Worm (Caenorhabditis elegans) whole organism, L4 larva: ENCODE results near the gene marc-5.

ENCODE experiments used
- F10B5.3 ChIP-seq: sonication (generic microtip); optimal IDR thresholded peaks from 2 replicates; lab custom pipeline; 2016; ENCODE audit warnings: mild to moderate bottlenecking, missing genetic modification characterization, missing compliant biosample characterization
- T20F7.1 ChIP-seq: fragments of 200-800 bp; sonication (Bioruptor generic); optimal IDR thresholded peaks from 2 replicates; lab custom pipeline; 2018; ENCODE audit warnings: mild to moderate bottlenecking, missing genetic modification characterization, missing compliant biosample characterization
- Y5F2A.4 ChIP-seq: fragments of 200-800 bp; sonication (Bioruptor generic); optimal IDR thresholded peaks from 2 replicates; lab custom pipeline; 2018; ENCODE audit warnings: mild to moderate bottlenecking, missing genetic modification characterization, missing compliant biosample characterization
- aha-1 ChIP-seq: fragments of 150-350 bp; peaks from one replicate; lab custom pipeline; 2014; ENCODE audit warnings: missing biosample characterization, missing genetic modification characterization
- ama-1 ChIP-seq: fragments of 150-350 bp; optimal IDR thresholded peaks from 2 replicates; lab custom pipeline; 2014; ENCODE audit warnings: inconsistent platforms, mixed read lengths
- arid-1 ChIP-seq: fragments of 200-800 bp; sonication (Bioruptor generic); conservative IDR thresholded peaks from 2 replicates; pipeline ENCODE4 v1.3.6; 2022; ENCODE audit warnings: missing genetic modification reagents, missing genetic modification characterization, missing compliant biosample characterization
- ceh-20 ChIP-seq: fragments of 200-800 bp; sonication (Bioruptor generic); IDR thresholded peaks from 2 replicates; pipeline ENCODE4 v1.3.6; 2022; ENCODE audit warnings: missing genetic modification reagents, missing genetic modification characterization, missing compliant biosample characterization
- daf-8 ChIP-seq: fragments of 200-800 bp; sonication (Bioruptor generic); IDR thresholded peaks from 2 replicates; pipeline ENCODE4 v1.3.6; 2022; ENCODE audit warnings: missing genetic modification characterization, missing compliant biosample characterization
- dmd-6 ChIP-seq: fragments of 200-800 bp; sonication (Bioruptor generic); IDR thresholded peaks from 2 replicates; pipeline ENCODE4 v1.3.6; 2022; ENCODE audit warnings: missing genetic modification reagents, missing genetic modification characterization, missing compliant biosample characterization
- dmd-8 ChIP-seq: fragments of 200-800 bp; sonication (Bioruptor generic); IDR thresholded peaks from 2 replicates; pipeline ENCODE4 v1.3.6; 2022; ENCODE audit warnings: missing genetic modification characterization, missing compliant biosample characterization
- dmd-9 ChIP-seq: fragments of 200-800 bp; sonication (Bioruptor generic); IDR thresholded peaks from 2 replicates; pipeline ENCODE4 v1.3.6; 2022; ENCODE audit warnings: missing genetic modification reagents, missing genetic modification characterization, missing compliant biosample characterization
- egl-43 ChIP-seq: fragments of 200-800 bp; sonication (Bioruptor generic); IDR thresholded peaks from 2 replicates; pipeline ENCODE4 v1.3.6; 2022; ENCODE audit warnings: missing genetic modification reagents, missing genetic modification characterization, missing compliant biosample characterization
- hif-1 ChIP-seq, 2 experiments: sonication (generic microtip); optimal IDR thresholded peaks; 2 replicates each; lab custom pipeline; 2016 to 2017; ENCODE audit warnings: missing compliant biosample characterization in 2 of 2, missing genetic modification characterization in 2 of 2, missing genetic modification reagents in 2 of 2, missing genotype in 2 of 2, mild to moderate bottlenecking in 1 of 2
- hmg-1.1 ChIP-seq: fragments of 200-800 bp; sonication (Bioruptor generic); IDR thresholded peaks from 2 replicates; pipeline ENCODE4 v1.3.6; 2022; ENCODE audit warnings: missing genetic modification reagents, missing genetic modification characterization, missing compliant biosample characterization
- lin-13 ChIP-seq: fragments of 150-350 bp; optimal IDR thresholded peaks from 2 replicates; lab custom pipeline; 2014; ENCODE audit warnings: missing biosample characterization, missing genetic modification reagents, missing genetic modification characterization
- lsy-2 ChIP-seq, 2 experiments: fragments of 150-350 bp in 1 of 2; sonication (generic microtip) in 1 of 2; optimal IDR thresholded peaks; 2 replicates each; lab custom pipeline; 2014 to 2017; ENCODE audit warnings: missing biosample characterization in 2 of 2, missing genetic modification characterization in 2 of 2
- mdl-1 ChIP-seq, 2 experiments: fragments of 150-350 bp in 1 of 2; sonication (generic microtip) in 1 of 2; optimal IDR thresholded peaks; 2 replicates each; lab custom pipeline; 2014 to 2017; ENCODE audit warnings: missing biosample characterization in 2 of 2, missing genetic modification characterization in 2 of 2
- nhr-10 ChIP-seq: fragments of 150-350 bp; optimal IDR thresholded peaks from 2 replicates; lab custom pipeline; 2014; ENCODE audit warnings: missing biosample characterization, missing genetic modification characterization
- nhr-237 ChIP-seq: sonication (generic microtip); optimal IDR thresholded peaks from 2 replicates; lab custom pipeline; 2017; ENCODE audit warnings: missing biosample characterization, missing genetic modification characterization
- nhr-41 ChIP-seq: fragments of 200-800 bp; sonication (Bioruptor generic); IDR thresholded peaks from 2 replicates; pipeline ENCODE4 v1.3.6; 2022; ENCODE audit warnings: missing genetic modification reagents, missing genetic modification characterization, missing compliant biosample characterization
- nhr-76 ChIP-seq: fragments of 150-350 bp; optimal IDR thresholded peaks from 2 replicates; lab custom pipeline; 2014; ENCODE audit warnings: missing biosample characterization, missing genetic modification characterization
- php-3 ChIP-seq: fragments of 200-800 bp; sonication (Bioruptor generic); IDR thresholded peaks from 2 replicates; pipeline ENCODE4 v1.3.6; 2022; ENCODE audit warnings: missing genetic modification reagents, missing genetic modification characterization, missing compliant biosample characterization
- rbr-2 ChIP-seq: sonication (generic microtip); optimal IDR thresholded peaks from 2 replicates; lab custom pipeline; 2016; ENCODE audit warnings: missing genotype, missing genetic modification characterization, missing compliant biosample characterization
- sdz-12 ChIP-seq: fragments of 200-800 bp; sonication (Bioruptor generic); optimal IDR thresholded peaks from 2 replicates; lab custom pipeline; 2018; ENCODE audit warnings: mild to moderate bottlenecking, missing genetic modification characterization, missing compliant biosample characterization
- set-16 ChIP-seq: fragments of 200-800 bp; sonication (Bioruptor generic); IDR thresholded peaks from 2 replicates; pipeline ENCODE4 v1.3.6; 2022; ENCODE audit warnings: missing genetic modification reagents, missing genetic modification characterization, missing compliant biosample characterization
- snpc-4 ChIP-seq: fragments of 150-350 bp; optimal IDR thresholded peaks from 2 replicates; lab custom pipeline; 2014; ENCODE audit warnings: missing biosample characterization, missing genetic modification characterization
- tra-1 ChIP-seq: fragments of 200-800 bp; sonication (Bioruptor generic); IDR thresholded peaks from 2 replicates; pipeline ENCODE4 v1.3.6; 2022; ENCODE audit warnings: missing genetic modification reagents, missing genetic modification characterization, missing compliant biosample characterization
- unc-130 ChIP-seq: sonication (generic microtip); optimal IDR thresholded peaks from 2 replicates; lab custom pipeline; 2016; ENCODE audit warnings: missing genetic modification reagents, missing genetic modification characterization, missing compliant biosample characterization
- unc-39 ChIP-seq: sonication (generic microtip); optimal IDR thresholded peaks from 2 replicates; lab custom pipeline; 2017; ENCODE audit warnings: missing biosample characterization, missing genetic modification characterization
- unc-62 ChIP-seq, 3 experiments: fragments of 150-350 bp in 1 of 3; sonication (generic microtip); optimal IDR thresholded peaks in 2 of 3; peaks in 1 of 3; 1 replicate in 1 of 3; 2 replicates in 2 of 3; lab custom pipeline; 2014 to 2017; ENCODE audit warnings: missing biosample characterization in 3 of 3, missing genetic modification characterization in 3 of 3, missing genetic modification reagents in 3 of 3, missing genotype in 1 of 3
- vab-7 ChIP-seq: fragments of 200-800 bp; sonication (Bioruptor generic); IDR thresholded peaks from 2 replicates; pipeline ENCODE4 v1.3.6; 2022; ENCODE audit warnings: missing genetic modification reagents, missing genetic modification characterization, missing compliant biosample characterization

marc-5 gene

ce11 chrII:12387980-12388379, 8.7 kb upstream of the marc-5 start, which contains the start of gene sre-41:
Gene sre-41, plus strand, starts transcription at chrII:12388280.
- TF ChIP-seq lin-13 (GFP tag; lab: Kevin White, UChicago): no peak
- no peak for TF ChIP-seq hif-1 (tag; optimal IDR thresholded peaks at IDR 0.05; lab: Kevin White, UChicago)
- TF ChIP-seq nhr-237 (tag; lab: Kevin White, UChicago): no peak
- TF ChIP-seq unc-39 (tag; lab: Kevin White, UChicago): no peak
- TF ChIP-seq, all 104 proteins: peak for 0

DNA sequence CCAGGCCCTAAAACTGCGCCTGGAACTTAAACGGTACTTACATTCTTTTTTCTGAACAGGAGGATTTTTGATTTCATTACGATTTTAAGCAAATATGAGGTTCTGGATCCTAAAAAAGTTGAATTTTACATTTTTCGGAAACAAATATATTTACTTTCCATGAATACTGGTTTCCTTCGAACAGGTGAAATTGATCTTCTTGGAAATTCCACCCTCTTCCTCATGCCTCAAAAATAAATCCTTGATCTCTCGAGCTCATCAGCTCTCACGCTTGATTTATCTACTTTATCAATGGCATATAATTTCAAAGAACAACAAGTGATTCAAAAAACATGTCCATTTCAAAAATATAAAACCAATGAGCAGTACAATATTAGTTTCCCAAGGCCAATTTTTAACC, 8.2 kb upstream of the marc-5 start:
- TF ChIP-seq php-3 (GFP tag; lab: Robert Waterston, UW): no peak
- TF ChIP-seq daf-8 (GFP tag; lab: Robert Waterston, UW): no peak
- no peak for TF ChIP-seq nhr-76 (tag; lab: Kevin White, UChicago)

- TF ChIP-seq aha-1 (tag; lab: Kevin White, UChicago) (peak; percentile 18), nhr-10 (tag; lab: Kevin White, UChicago) (no peak)
- TF ChIP-seq, all 104 proteins: peak for 1
Measured at ce11 chrII:12386781-12387180, 7.5 kb upstream of the marc-5 start, which contains the start of gene sre-42. Gene sre-42, minus strand, starts transcription at chrII:12386881.

DNA sequence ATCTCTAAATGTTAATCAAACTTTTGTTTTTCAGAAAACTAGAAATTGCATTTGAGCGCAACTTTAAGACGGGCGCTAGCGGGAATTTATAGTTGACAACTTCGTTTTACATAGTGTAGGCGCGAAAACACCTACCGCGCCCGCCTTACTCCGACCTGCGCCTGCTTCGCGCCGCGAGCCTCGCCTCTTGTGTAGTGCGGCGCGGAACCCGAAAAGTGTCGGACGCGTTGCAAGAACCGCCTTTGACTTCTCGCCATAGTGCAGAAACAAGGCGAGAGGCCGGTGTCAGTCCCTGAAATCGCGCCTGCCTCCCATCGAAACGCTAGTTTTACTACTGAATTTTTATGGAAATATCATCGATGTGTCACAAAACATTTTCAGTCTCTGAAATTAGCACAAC, 6.5 kb upstream of the marc-5 start:
- 0 out of 2 replicates have a peak, but pooled peaks have one; percentile 35 for TF ChIP-seq egl-43 (GFP tag; lab: Robert Waterston, UW)
- TF ChIP-seq unc-130 (GFP tag; lab: Kevin White, UChicago): no peak
- no peak for TF ChIP-seq nhr-41 (GFP tag; lab: Robert Waterston, UW)
- TF ChIP-seq set-16 (GFP tag; lab: Robert Waterston, UW): peak; percentile 82
- no peak for TF ChIP-seq dmd-8 (GFP tag; lab: Robert Waterston, UW)
- no peak for TF ChIP-seq ama-1 (lab: Kevin White, UChicago)
- TF ChIP-seq tra-1 (GFP tag; lab: Robert Waterston, UW): no peak
- no peak for TF ChIP-seq vab-7 (GFP tag; lab: Robert Waterston, UW)
- peak; percentile 61 for TF ChIP-seq aha-1 (tag; lab: Kevin White, UChicago)
- no peak for TF ChIP-seq dmd-9 (GFP tag; lab: Robert Waterston, UW)
- TF ChIP-seq arid-1 (GFP tag; lab: Robert Waterston, UW): no peak

- TF ChIP-seq nhr-10 (tag; lab: Kevin White, UChicago) (no peak), T20F7.1 (GFP tag; lab: Kevin White, UChicago) (no peak), rbr-2 (tag; lab: Kevin White, UChicago) (peak; percentile 24), ceh-20 (GFP tag; lab: Robert Waterston, UW) (0 out of 2 replicates have a peak, but pooled peaks have one; percentile 19), sdz-12 (GFP tag; lab: Kevin White, UChicago) (no peak), mdl-1 (tag; optimal IDR thresholded peaks at IDR 0.05; lab: Kevin White, UChicago) (peak in 1 of 2 experiments; percentile 21), dmd-6 (GFP tag; lab: Robert Waterston, UW) (peak; percentile 12; the same call in 1 of the 2 replicates), snpc-4 (tag; lab: Kevin White, UChicago) (peak; percentile 26), egl-43 (GFP tag; lab: Robert Waterston, UW) (0 out of 2 replicates have a peak, but pooled peaks have one; percentile 44), set-16 (GFP tag; lab: Robert Waterston, UW) (peak; percentile 46; the same call in 1 of the 2 replicates), hif-1 (tag; optimal IDR thresholded peaks at IDR 0.05; lab: Kevin White, UChicago) (peak in 1 of 2 experiments; percentile 4), F10B5.3 (tag; lab: Kevin White, UChicago) (no peak), hmg-1.1 (GFP tag; lab: Robert Waterston, UW) (peak; percentile 64; the same call in 1 of the 2 replicates), Y5F2A.4 (GFP tag; lab: Kevin White, UChicago) (no peak), lsy-2 (tag; optimal IDR thresholded peaks at IDR 0.05; lab: Kevin White, UChicago) (peak in 1 of 2 experiments; percentile 60), unc-62 (GFP tag; optimal IDR thresholded peaks at IDR 0.05 in 1 of 2; lab: Kevin White, UChicago) (peak in 1 of 2 experiments; percentile 53), unc-62 (tag; optimal IDR thresholded peaks at IDR 0.05; lab: Kevin White, UChicago) (no peak)
Measured at ce11 chrII:12382625-12383562, 3.6 kb upstream of the marc-5 start, which contains the start of gene btb-14. Gene btb-14, plus strand, starts transcription at chrII:12383463.
